Worm (Caenorhabditis elegans): ENCODE measurements around the gene R06F6.12.

DNA sequence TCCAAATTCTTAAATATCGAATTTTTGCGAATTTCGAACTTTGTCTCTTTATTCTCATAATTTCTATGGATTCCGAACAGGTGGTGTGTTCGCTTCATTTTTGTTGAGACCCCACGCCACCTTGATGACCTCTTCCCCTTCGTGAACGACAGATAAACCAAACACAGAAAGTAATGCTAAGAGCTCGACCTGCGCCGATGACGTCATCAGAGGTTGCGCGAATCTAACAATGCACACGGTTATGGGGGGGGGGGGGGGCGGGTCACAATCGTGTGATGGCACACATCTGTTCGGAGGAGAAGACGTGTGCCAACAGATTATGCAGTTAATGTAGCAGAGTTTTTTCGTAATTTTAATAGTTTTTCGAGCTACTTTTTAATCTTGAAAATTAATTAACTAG is 39.6 kb downstream of the R06F6.12 start:
- TF ChIP-seq nhr-76 (tag; optimal IDR thresholded peaks at IDR 0.05) (no peak), ces-1 (GFP tag; optimal IDR thresholded peaks at IDR 0.05) (no peak), unc-98 (GFP tag; IDR thresholded peaks at IDR 0.05) (no peak), skn-1 (tag; optimal IDR thresholded peaks at IDR 0.05) (no peak), isw-1 (GFP tag; IDR thresholded peaks at IDR 0.05) (no peak), nhr-77 (tag; optimal IDR thresholded peaks at IDR 0.05) (no peak), fkh-4 (tag; optimal IDR thresholded peaks at IDR 0.05; ENCODE audit: borderline replicate concordance) (no peak), lin-35 (GFP tag; optimal IDR thresholded peaks at IDR 0.05) (no peak), elt-3 (tag; optimal IDR thresholded peaks at IDR 0.05) (no peak), elt-2 (tag; optimal IDR thresholded peaks at IDR 0.05) (no peak), jun-1 (tag; optimal IDR thresholded peaks at IDR 0.05) (no peak)

Measured in whole organism, L1 larva.